Worm (Caenorhabditis elegans) whole organism, mixed stage, embryonic: ENCODE measurements around the gene str-182.
A peak's percentile ranks its signal among the peaks of the same experiment; 100 is the strongest.

Experiments
- M03D4.4 ChIP-seq: sonication (generic microtip); optimal IDR thresholded peaks from 2 replicates; lab custom pipeline; 2017; ENCODE audit warnings: mild to moderate bottlenecking, missing genetic modification characterization, missing compliant biosample characterization
- bed-3 ChIP-seq: fragments of 200-800 bp; sonication (Bioruptor generic); optimal IDR thresholded peaks from 3 replicates; lab custom pipeline; 2018; ENCODE audit warnings: mild to moderate bottlenecking, missing genetic modification characterization, moderate library complexity, missing compliant biosample characterization
- blmp-1 ChIP-seq: fragments of 150-350 bp; optimal IDR thresholded peaks from 2 replicates; lab custom pipeline; 2014; ENCODE audit warnings: missing biosample characterization, missing genetic modification characterization
- ceh-39 ChIP-seq: fragments of 150-350 bp; optimal IDR thresholded peaks from 2 replicates; lab custom pipeline; 2014; ENCODE audit warnings: missing biosample characterization, missing genetic modification characterization
- ceh-83 ChIP-seq: fragments of 200-800 bp; sonication (Bioruptor generic); optimal IDR thresholded peaks from 2 replicates; lab custom pipeline; 2018; ENCODE audit warnings: mild to moderate bottlenecking, missing genetic modification characterization, missing compliant biosample characterization
- ces-1 ChIP-seq: fragments of 150-350 bp; optimal IDR thresholded peaks from 2 replicates; lab custom pipeline; 2014; ENCODE audit warnings: missing biosample characterization, missing genetic modification reagents, missing genetic modification characterization
- cnd-1 ChIP-seq: fragments of 200-800 bp; sonication (Bioruptor generic); optimal IDR thresholded peaks from 2 replicates; lab custom pipeline; 2018; ENCODE audit warnings: mild to moderate bottlenecking, missing genetic modification characterization, missing compliant biosample characterization
- elt-1 ChIP-seq: sonication (generic microtip); optimal IDR thresholded peaks from 2 replicates; lab custom pipeline; 2017; ENCODE audit warnings: missing genetic modification characterization, mild to moderate bottlenecking, missing compliant biosample characterization, antibody characterized with exemption, moderate library complexity, borderline replicate concordance; ENCODE audit not compliant: insufficient read depth
- elt-3 ChIP-seq: fragments of 150-350 bp; optimal IDR thresholded peaks from 2 replicates; lab custom pipeline; 2014; ENCODE audit warnings: missing biosample characterization, missing genetic modification characterization
- flh-1 ChIP-seq: fragments of 200-800 bp; sonication (Bioruptor generic); optimal IDR thresholded peaks from 2 replicates; lab custom pipeline; 2018; ENCODE audit warnings: mild to moderate bottlenecking, missing genetic modification characterization, moderate library complexity, missing compliant biosample characterization
- ham-2 ChIP-seq: fragments of 200-800 bp; sonication (Bioruptor generic); optimal IDR thresholded peaks from 2 replicates; lab custom pipeline; 2018; ENCODE audit warnings: mild to moderate bottlenecking, missing genetic modification characterization, missing compliant biosample characterization
- hlh-1 ChIP-seq: fragments of 150-350 bp; optimal IDR thresholded peaks from 2 replicates; lab custom pipeline; 2014; ENCODE audit warnings: missing biosample characterization, missing genetic modification reagents, missing genetic modification characterization
- lin-13 ChIP-seq: fragments of 150-350 bp; optimal IDR thresholded peaks from 2 replicates; lab custom pipeline; 2014; ENCODE audit warnings: missing biosample characterization, missing genetic modification characterization
- lin-32 ChIP-seq: fragments of 200-800 bp; sonication (Bioruptor generic); optimal IDR thresholded peaks from 2 replicates; lab custom pipeline; 2018; ENCODE audit warnings: mild to moderate bottlenecking, missing genetic modification characterization, missing compliant biosample characterization
- mab-5 ChIP-seq: fragments of 150-350 bp; optimal IDR thresholded peaks from 2 replicates; lab custom pipeline; 2014; ENCODE audit warnings: missing biosample characterization, missing genetic modification characterization
- mep-1 ChIP-seq: fragments of 150-350 bp; optimal IDR thresholded peaks from 2 replicates; lab custom pipeline; 2017; ENCODE audit warnings: missing biosample characterization, missing genetic modification reagents, missing genetic modification characterization, inconsistent platforms
- nhr-12 ChIP-seq: fragments of 150-350 bp; optimal IDR thresholded peaks from 2 replicates; lab custom pipeline; 2014; ENCODE audit warnings: missing biosample characterization, missing genetic modification characterization
- nhr-2 ChIP-seq: fragments of 150-350 bp; optimal IDR thresholded peaks from 2 replicates; lab custom pipeline; 2014; ENCODE audit warnings: missing biosample characterization, missing genetic modification characterization
- nhr-237 ChIP-seq: fragments of 150-350 bp; optimal IDR thresholded peaks from 2 replicates; lab custom pipeline; 2014; ENCODE audit warnings: missing biosample characterization, missing genetic modification characterization
- nhr-76 ChIP-seq: sonication (generic microtip); optimal IDR thresholded peaks from 2 replicates; lab custom pipeline; 2017; ENCODE audit warnings: missing biosample characterization, missing genetic modification characterization
- pha-4 ChIP-seq: fragments of 150-350 bp; optimal IDR thresholded peaks from 2 replicates; lab custom pipeline; 2018; ENCODE audit warnings: missing biosample characterization, missing genetic modification reagents, missing genetic modification characterization
- sem-2 ChIP-seq: fragments of 200-800 bp; sonication (Bioruptor generic); optimal IDR thresholded peaks from 2 replicates; lab custom pipeline; 2018; ENCODE audit warnings: mild to moderate bottlenecking, missing genetic modification characterization, missing compliant biosample characterization
- snpc-4 ChIP-seq: fragments of 150-350 bp; optimal IDR thresholded peaks from 2 replicates; lab custom pipeline; 2014; ENCODE audit warnings: missing biosample characterization, missing genetic modification characterization
- sptf-1 ChIP-seq: sonication (generic microtip); optimal IDR thresholded peaks from 2 replicates; lab custom pipeline; 2017; ENCODE audit warnings: mild to moderate bottlenecking, missing genetic modification characterization, moderate library complexity, missing compliant biosample characterization
- tbx-8 ChIP-seq: fragments of 200-800 bp; sonication (Bioruptor generic); optimal IDR thresholded peaks from 2 replicates; lab custom pipeline; 2018; ENCODE audit warnings: mild to moderate bottlenecking, missing genetic modification characterization, moderate library complexity, missing compliant biosample characterization
- unc-39 ChIP-seq: fragments of 150-350 bp; optimal IDR thresholded peaks from 2 replicates; lab custom pipeline; 2014; ENCODE audit warnings: missing biosample characterization, missing genetic modification characterization
- unc-62 ChIP-seq: fragments of 150-350 bp; optimal IDR thresholded peaks from 2 replicates; lab custom pipeline; 2014; ENCODE audit warnings: missing biosample characterization, missing genetic modification reagents, missing genetic modification characterization
- zip-8 ChIP-seq: fragments of 150-350 bp; optimal IDR thresholded peaks from 2 replicates; lab custom pipeline; 2014; ENCODE audit warnings: missing biosample characterization, missing genetic modification characterization
- ztf-11 ChIP-seq: fragments of 150-350 bp; optimal IDR thresholded peaks from 2 replicates; lab custom pipeline; 2014; ENCODE audit warnings: missing biosample characterization, missing genetic modification characterization

Gene str-182

DNA sequence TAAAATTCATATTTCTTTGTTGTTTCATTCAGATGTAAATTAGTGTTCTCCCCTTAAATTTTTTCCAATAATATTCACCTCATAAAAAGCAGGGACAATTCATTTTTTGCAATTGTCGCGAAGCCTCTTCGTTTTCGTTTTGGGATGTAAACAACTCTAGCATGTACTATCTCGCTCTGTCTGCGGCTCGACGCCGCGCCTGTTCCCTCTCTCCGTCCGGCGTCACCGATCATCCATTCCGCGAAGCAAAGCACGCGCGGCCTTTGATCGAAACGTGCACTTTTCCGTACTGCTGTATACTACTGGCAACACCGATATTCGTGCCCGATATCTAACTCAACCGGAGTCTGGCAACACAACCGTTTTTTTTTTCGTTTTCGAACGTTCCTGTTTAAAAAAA, 13.7 kb upstream of the str-182 start:
- TF ChIP-seq pha-4 (tag; lab: Kevin White, UChicago) (peak; percentile 75), nhr-12 (no peak)

DNA sequence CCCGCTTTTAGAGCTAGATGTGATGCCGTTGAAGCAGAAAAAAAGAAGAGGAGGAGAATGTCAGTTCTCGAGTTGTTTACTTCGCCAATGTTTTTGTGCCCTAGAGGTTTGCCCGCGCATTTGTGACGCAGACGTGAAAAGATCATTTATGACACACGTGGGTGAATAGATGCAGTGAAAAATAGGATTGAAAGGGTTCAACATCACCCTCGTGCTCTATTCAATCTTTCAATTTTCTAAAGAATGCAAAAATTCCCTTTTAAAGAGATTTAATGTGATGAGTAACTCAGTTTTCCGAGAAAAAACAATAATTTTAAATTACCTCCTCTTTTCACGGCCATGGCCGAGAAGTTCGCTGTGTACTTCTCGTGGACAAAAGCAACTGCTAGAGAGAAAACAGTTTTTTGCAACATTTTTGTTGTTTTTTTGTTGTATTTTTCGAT, 13.2 kb upstream of the str-182 start:
- peak; percentile 2 for TF ChIP-seq ces-1 (GFP tag; lab: Kevin White, UChicago)
- no peak for TF ChIP-seq pha-4 (tag; lab: Kevin White, UChicago)
- TF ChIP-seq, all 35 proteins: peak for 1

DNA sequence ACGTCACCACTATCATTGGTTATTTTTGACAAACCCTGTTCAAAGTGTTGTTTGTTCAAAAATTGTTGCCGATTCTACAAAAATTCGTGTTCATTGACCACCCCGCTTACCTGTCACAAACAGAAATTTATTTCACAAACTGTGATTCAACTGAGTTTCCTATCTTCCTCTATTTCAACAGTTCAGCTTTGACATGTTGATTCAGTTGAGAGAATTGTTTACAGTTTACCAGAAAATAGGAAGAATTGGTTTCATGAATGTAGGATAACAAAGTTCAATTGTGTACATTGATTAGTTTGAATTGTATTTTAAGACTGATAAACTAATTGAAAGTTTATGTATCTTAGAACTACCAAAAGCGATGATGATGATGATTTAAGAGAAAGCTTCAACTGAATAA, 12.4 kb upstream of the str-182 start:
- TF ChIP-seq ceh-83 (GFP tag; lab: Kevin White, UChicago), result no peak
- no peak for TF ChIP-seq bed-3
- TF ChIP-seq elt-3 (tag; lab: Kevin White, UChicago), result no peak
- TF ChIP-seq ham-2, result no peak
- no peak for TF ChIP-seq zip-8
- no peak for TF ChIP-seq nhr-76 (tag; lab: Kevin White, UChicago)
- no peak for TF ChIP-seq blmp-1 (tag; lab: Kevin White, UChicago)
- TF ChIP-seq pha-4 (tag; lab: Kevin White, UChicago), result no peak
- TF ChIP-seq M03D4.4, result no peak
- TF ChIP-seq tbx-8 (GFP tag; lab: Kevin White, UChicago), result no peak

DNA sequence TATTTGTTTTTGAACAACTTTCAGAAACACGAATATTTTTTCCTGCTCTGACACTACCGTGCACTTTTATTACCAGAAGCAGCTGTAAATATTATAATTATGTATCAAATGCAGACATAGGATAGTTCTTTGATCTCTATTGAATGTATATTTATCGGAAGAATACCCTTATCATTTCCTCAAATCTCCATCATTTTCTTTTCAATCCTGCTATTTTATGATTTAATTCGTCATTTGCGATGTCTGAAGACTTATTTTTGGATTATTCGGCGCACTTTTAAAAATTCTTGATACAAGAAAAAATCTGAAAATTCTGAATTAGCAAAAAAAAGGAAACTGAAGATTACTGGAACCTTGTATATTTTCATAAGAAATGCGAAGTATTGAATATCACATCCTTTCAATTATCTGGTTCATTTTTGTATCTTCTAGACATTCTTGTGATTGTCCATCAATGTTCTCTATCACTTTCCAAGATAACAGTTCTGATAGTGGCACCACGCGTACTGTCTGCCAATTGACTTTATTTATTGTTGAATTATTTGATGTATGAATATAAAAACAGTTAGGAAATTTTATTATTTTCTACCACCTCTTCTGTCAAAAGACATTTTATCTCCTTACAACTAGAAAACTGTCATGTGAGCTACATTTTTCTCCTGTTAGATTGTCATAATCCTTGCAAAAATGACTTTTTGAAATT, 10.9 kb upstream of the str-182 start:
- TF ChIP-seq elt-1 (tag; lab: Kevin White, UChicago) (peak; percentile 54), ces-1 (GFP tag; lab: Kevin White, UChicago) (no peak), ceh-39 (tag; lab: Kevin White, UChicago) (no peak)
- TF ChIP-seq, all 35 proteins: peak for 1

DNA sequence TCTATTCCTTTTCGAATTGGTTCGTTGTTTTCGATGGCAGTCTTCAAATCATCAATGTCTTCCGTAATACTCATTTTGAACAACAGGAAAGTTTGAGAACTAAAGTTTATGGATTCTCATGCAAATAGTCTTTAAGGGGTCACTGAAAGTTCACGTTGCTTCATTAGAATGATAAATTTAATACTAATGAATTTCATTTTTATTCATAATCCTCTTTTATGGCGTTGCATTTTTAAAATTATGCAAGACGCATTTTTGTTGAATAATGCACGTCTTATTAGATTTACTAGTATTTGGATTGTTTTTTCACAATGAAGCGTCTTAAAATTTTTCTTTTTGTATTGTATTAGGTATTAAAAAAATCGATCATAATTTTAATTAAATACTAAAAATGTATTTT, 9.9 kb upstream of the str-182 start, which contains the start of gene C12D8.9:
Gene C12D8.9, minus strand, starts transcription at position 101 of the 400 bp plus-strand sequence.
- TF ChIP-seq sem-2 (GFP tag; lab: Kevin White, UChicago) (no peak), bed-3 (no peak), cnd-1 (tag; lab: Kevin White, UChicago) (no peak), nhr-2 (no peak), hlh-1 (tag; lab: Kevin White, UChicago) (no peak), ceh-39 (tag; lab: Kevin White, UChicago) (no peak), sptf-1 (tag; lab: Kevin White, UChicago) (no peak), lin-13 (tag; lab: Kevin White, UChicago) (no peak), tbx-8 (GFP tag; lab: Kevin White, UChicago) (no peak)

DNA sequence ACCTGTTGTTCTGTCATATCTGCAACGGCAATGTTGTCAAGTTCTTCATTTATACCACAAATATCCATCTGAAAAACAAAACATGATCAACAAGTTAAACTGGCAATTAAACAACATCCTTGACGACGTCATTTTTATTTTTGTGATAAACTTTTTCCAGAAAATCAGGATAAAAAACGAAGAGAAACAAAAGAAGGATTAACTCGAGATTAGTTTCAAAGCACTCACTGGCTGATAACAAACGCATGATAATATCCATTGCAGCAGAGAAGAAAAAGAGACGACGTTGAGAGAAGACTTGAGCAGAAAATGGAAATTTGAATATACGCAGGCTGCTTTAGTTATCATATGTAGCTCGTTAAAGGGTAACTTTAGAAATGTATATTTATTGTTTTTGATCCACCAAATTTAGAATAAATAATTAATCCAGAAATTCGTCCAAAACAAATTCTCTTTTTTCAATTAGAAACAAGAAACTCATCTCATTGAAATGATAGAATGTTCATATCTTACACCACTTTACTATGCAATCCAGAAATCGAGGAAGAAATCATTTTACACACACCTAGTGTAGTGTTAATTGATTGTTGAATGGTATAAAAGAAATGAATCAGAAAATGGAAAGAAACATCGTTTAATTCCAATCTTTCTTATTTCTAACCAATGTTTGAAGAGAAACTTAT, 8.0 kb upstream of the str-182 start, which contains the start of the genes C12D8.21 and col-148:
Gene C12D8.21, minus strand, starts transcription at position 68 of the 683 bp plus-strand sequence.
Gene col-148, plus strand, starts transcription at position 633 of the 683 bp plus-strand sequence.
- TF ChIP-seq mep-1 (tag; lab: Kevin White, UChicago), result no peak
- TF ChIP-seq blmp-1 (tag; lab: Kevin White, UChicago), result no peak
- no peak for TF ChIP-seq nhr-237 (tag; lab: Kevin White, UChicago)
- TF ChIP-seq hlh-1 (tag; lab: Kevin White, UChicago), result no peak
- TF ChIP-seq nhr-76 (tag; lab: Kevin White, UChicago), result no peak
- no peak for TF ChIP-seq nhr-2
- no peak for TF ChIP-seq lin-32
- TF ChIP-seq ces-1 (GFP tag; lab: Kevin White, UChicago), result no peak
- TF ChIP-seq elt-3 (tag; lab: Kevin White, UChicago), result no peak

DNA sequence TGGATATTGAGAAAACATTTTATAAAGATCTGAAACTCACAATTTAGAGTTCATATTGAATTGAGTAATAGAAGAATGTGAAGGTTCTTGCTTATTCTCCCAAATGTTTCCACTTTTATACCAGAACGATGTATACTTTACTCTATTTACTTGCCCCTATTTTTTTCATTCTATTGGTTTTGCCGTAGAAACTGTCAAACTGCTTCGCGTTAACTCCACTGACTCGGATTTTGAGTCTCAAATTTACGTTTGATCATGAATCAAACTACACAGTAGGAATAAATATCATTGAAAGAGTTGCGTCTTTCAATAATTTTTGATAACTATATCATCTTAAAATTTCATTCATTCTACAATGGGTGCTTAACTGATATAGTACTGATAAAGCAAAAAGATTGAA, 6.6 kb upstream of the str-182 start, which contains the start of gene fipr-8:
Gene fipr-8, minus strand, starts transcription at position 101 of the 400 bp plus-strand sequence.
- TF ChIP-seq ces-1 (GFP tag; lab: Kevin White, UChicago), result no peak
- no peak for TF ChIP-seq zip-8
- TF ChIP-seq pha-4 (tag; lab: Kevin White, UChicago), result no peak
- TF ChIP-seq lin-13 (tag; lab: Kevin White, UChicago), result no peak
- TF ChIP-seq sptf-1 (tag; lab: Kevin White, UChicago), result no peak
- no peak for TF ChIP-seq blmp-1 (tag; lab: Kevin White, UChicago)
- no peak for TF ChIP-seq nhr-2
- TF ChIP-seq unc-39 (tag; lab: Kevin White, UChicago), result no peak
- TF ChIP-seq elt-1 (tag; lab: Kevin White, UChicago), result no peak
- no peak for TF ChIP-seq ztf-11 (tag; lab: Kevin White, UChicago)
- TF ChIP-seq nhr-237 (tag; lab: Kevin White, UChicago), result no peak
- no peak for TF ChIP-seq mab-5 (tag; lab: Kevin White, UChicago)
- TF ChIP-seq tbx-8 (GFP tag; lab: Kevin White, UChicago), result no peak
- TF ChIP-seq elt-3 (tag; lab: Kevin White, UChicago), result no peak
- TF ChIP-seq sem-2 (GFP tag; lab: Kevin White, UChicago), result no peak
- no peak for TF ChIP-seq flh-1 (GFP tag; lab: Kevin White, UChicago)
- no peak for TF ChIP-seq snpc-4 (tag; lab: Kevin White, UChicago)
- no peak for TF ChIP-seq mep-1 (tag; lab: Kevin White, UChicago)
- TF ChIP-seq unc-62 (GFP tag; lab: Kevin White, UChicago), result no peak
